Worm (Caenorhabditis elegans): ENCODE measurements around the gene spe-49.

ce11 chrV:6303471-6303870 is 22.3 kb downstream of the spe-49 start, which contains the start of gene sago-1:
- TF ChIP-seq attf-5 (GFP tag; optimal IDR thresholded peaks at IDR 0.05) (no peak), nhr-90 (tag; optimal IDR thresholded peaks at IDR 0.05) (no peak), atf-7 (tag; optimal IDR thresholded peaks at IDR 0.05) (no peak), ama-1 (optimal IDR thresholded peaks at IDR 0.05) (no peak), ama-1 (GFP tag; optimal IDR thresholded peaks at IDR 0.05) (no peak)

Data from whole organism, young adult.